Worm (Caenorhabditis elegans) whole organism, L2 larva: ENCODE results near the gene R09H10.1.

Source experiments
- alr-1 ChIP-seq: fragments of 150-350 bp; optimal IDR thresholded peaks from 2 replicates; lab custom pipeline; 2014; ENCODE audit warnings: missing biosample characterization, missing genetic modification characterization
- ceh-82 ChIP-seq: fragments of 150-350 bp; optimal IDR thresholded peaks from 2 replicates; lab custom pipeline; 2014; ENCODE audit warnings: missing biosample characterization, missing genetic modification characterization
- egl-27 ChIP-seq: sonication (generic microtip); optimal IDR thresholded peaks from 3 replicates; lab custom pipeline; 2017; ENCODE audit warnings: missing biosample characterization, missing genetic modification reagents, missing genetic modification characterization
- fos-1 ChIP-seq: fragments of 150-350 bp; optimal IDR thresholded peaks from 2 replicates; lab custom pipeline; 2014; ENCODE audit warnings: missing biosample characterization, missing genetic modification characterization
- lin-39 ChIP-seq: fragments of 150-350 bp; optimal IDR thresholded peaks from 2 replicates; lab custom pipeline; 2014; ENCODE audit warnings: missing biosample characterization, missing genetic modification reagents, missing genetic modification characterization
- lsy-2 ChIP-seq, 2 experiments: fragments of 150-350 bp in 1 of 2; sonication (generic microtip) in 1 of 2; optimal IDR thresholded peaks; 2 replicates each; lab custom pipeline; 2014 to 2017; ENCODE audit warnings: missing biosample characterization in 2 of 2, missing genetic modification characterization in 2 of 2
- nhr-10 ChIP-seq: sonication (generic microtip); optimal IDR thresholded peaks from 2 replicates; lab custom pipeline; 2017; ENCODE audit warnings: missing biosample characterization, missing genetic modification characterization
- nhr-21 ChIP-seq: fragments of 150-350 bp; optimal IDR thresholded peaks from 2 replicates; lab custom pipeline; 2014; ENCODE audit warnings: missing biosample characterization, missing genetic modification characterization
- nhr-77 ChIP-seq: fragments of 150-350 bp; optimal IDR thresholded peaks from 2 replicates; lab custom pipeline; 2014; ENCODE audit warnings: missing biosample characterization, missing genetic modification characterization
- skn-1 ChIP-seq: sonication (generic microtip); optimal IDR thresholded peaks from 2 replicates; lab custom pipeline; 2017; ENCODE audit warnings: missing biosample characterization, missing genetic modification characterization
- snpc-4 ChIP-seq: fragments of 150-350 bp; optimal IDR thresholded peaks from 2 replicates; lab custom pipeline; 2014; ENCODE audit warnings: missing biosample characterization, missing genetic modification characterization

DNA sequence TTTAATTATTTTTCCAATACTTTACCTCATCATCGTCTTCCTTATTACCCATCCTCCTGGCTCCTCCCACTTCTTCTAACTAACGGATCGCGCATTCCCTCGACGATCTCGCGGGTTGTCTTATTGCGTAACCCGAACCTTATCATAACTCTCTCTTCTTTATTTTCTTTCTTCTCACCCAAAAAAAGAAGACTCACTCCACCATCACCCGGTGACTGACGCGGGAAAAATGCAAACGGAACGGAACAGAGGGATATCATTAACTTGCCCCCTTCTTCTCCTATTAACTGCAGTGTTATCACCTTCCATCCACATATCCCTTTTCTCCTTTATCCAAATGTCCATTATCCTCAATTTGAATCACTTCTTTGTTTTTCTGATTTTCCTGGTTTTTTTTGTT is 30.0 kb upstream of the R09H10.1 start:
- peak; percentile 4 for TF ChIP-seq fos-1 (tag; lab: Kevin White, UChicago)
- TF ChIP-seq alr-1 (tag; lab: Kevin White, UChicago): no peak
- TF ChIP-seq lsy-2 (tag; optimal IDR thresholded peaks at IDR 0.05; lab: Kevin White, UChicago): no peak
- no peak for TF ChIP-seq nhr-10 (tag; lab: Kevin White, UChicago)
- no peak for TF ChIP-seq nhr-77
- no peak for TF ChIP-seq ceh-82
- TF ChIP-seq skn-1 (tag; lab: Kevin White, UChicago): no peak
- TF ChIP-seq nhr-21 (tag; lab: Kevin White, UChicago): no peak
- TF ChIP-seq snpc-4 (tag; lab: Kevin White, UChicago): no peak
- no peak for TF ChIP-seq lin-39 (tag; lab: Kevin White, UChicago)
- no peak for TF ChIP-seq egl-27 (tag; lab: Kevin White, UChicago)
